Fruit fly (Drosophila melanogaster) whole organism, embryonic: ENCODE data around the gene Rchy1.

Experiments used
- Blimp-1 ChIP-seq: fragments of 200-800 bp; sonication (Bioruptor generic); optimal IDR thresholded peaks from 3 replicates; lab custom pipeline; 2018; ENCODE audit warnings: missing biosample characterization, missing genetic modification characterization, mild to moderate bottlenecking, moderate library complexity, missing genetic modification reagents
- CG12391 ChIP-seq: fragments of 200-800 bp; sonication (Bioruptor generic); optimal IDR thresholded peaks from 3 replicates; lab custom pipeline; 2018; ENCODE audit warnings: missing biosample characterization, mild to moderate bottlenecking, missing genetic modification characterization, moderate library complexity
- CG13123 ChIP-seq: fragments of 200-800 bp; sonication (Bioruptor generic); optimal IDR thresholded peaks from 2 replicates; lab custom pipeline; 2016; ENCODE audit warnings: missing biosample characterization, missing genetic modification characterization
- CG14441 ChIP-seq: fragments of 200-800 bp; sonication (Bioruptor generic); IDR thresholded peaks from 2 replicates; pipeline ENCODE4 v1.3.6; 2022; ENCODE audit warnings: missing biosample characterization, missing genetic modification characterization
- CG14965 ChIP-seq: fragments of 200-800 bp; sonication (Bioruptor generic); optimal IDR thresholded peaks from 2 replicates; lab custom pipeline; 2016; ENCODE audit warnings: missing biosample characterization, missing genetic modification characterization, borderline replicate concordance
- CG15269 ChIP-seq: fragments of 200-800 bp; sonication (Bioruptor generic); optimal IDR thresholded peaks from 2 replicates; lab custom pipeline; 2018; ENCODE audit warnings: missing biosample characterization, mild to moderate bottlenecking, missing genetic modification characterization, moderate library complexity
- CG1529 ChIP-seq: fragments of 200-800 bp; sonication (Bioruptor generic); optimal IDR thresholded peaks from 3 replicates; lab custom pipeline; 2018; ENCODE audit warnings: missing biosample characterization, missing genetic modification characterization
- CG15601 ChIP-seq: fragments of 200-800 bp; sonication (Bioruptor generic); optimal IDR thresholded peaks from 3 replicates; lab custom pipeline; 2019; ENCODE audit warnings: missing biosample characterization, mild to moderate bottlenecking, missing genetic modification characterization, moderate library complexity
- CG2120 ChIP-seq: fragments of 200-800 bp; sonication (Bioruptor generic); optimal IDR thresholded peaks from 3 replicates; lab custom pipeline; 2016; ENCODE audit warnings: missing biosample characterization, missing genetic modification characterization
- CG2202 ChIP-seq: fragments of 200-800 bp; sonication (Bioruptor generic); optimal IDR thresholded peaks from 2 replicates; lab custom pipeline; 2018; ENCODE audit warnings: missing biosample characterization, mild to moderate bottlenecking, missing genetic modification characterization
- CG33213 ChIP-seq: fragments of 200-800 bp; sonication (Bioruptor generic); optimal IDR thresholded peaks from 3 replicates; lab custom pipeline; 2016; ENCODE audit warnings: missing biosample characterization, missing genetic modification characterization
- CG8388 ChIP-seq: fragments of 200-800 bp; sonication (Bioruptor generic); optimal IDR thresholded peaks from 2 replicates; lab custom pipeline; 2019; ENCODE audit warnings: missing biosample characterization, mild to moderate bottlenecking, missing genetic modification characterization, moderate library complexity
- Camta ChIP-seq: fragments of 200-800 bp; sonication (Bioruptor generic); optimal IDR thresholded peaks from 2 replicates; lab custom pipeline; 2016; ENCODE audit warnings: missing biosample characterization, missing genetic modification characterization
- Dad ChIP-seq: fragments of 200-800 bp; sonication (Bioruptor generic); optimal IDR thresholded peaks from 3 replicates; lab custom pipeline; 2016; ENCODE audit warnings: missing biosample characterization, missing genetic modification characterization
- Deaf1 ChIP-seq: fragments of 200-800 bp; optimal IDR thresholded peaks from 3 replicates; lab custom pipeline; 2019; ENCODE audit warnings: missing biosample characterization, mild to moderate bottlenecking, missing genetic modification characterization, moderate library complexity
- E2f1 ChIP-seq: fragments of 200-800 bp; sonication (Bioruptor generic); IDR thresholded peaks from 2 replicates; pipeline ENCODE4 v1.3.6; 2022; ENCODE audit warnings: missing biosample characterization, missing genetic modification characterization
- Eip74EF ChIP-seq, 2 experiments: fragments of 200-800 bp in 1 of 2; fragments of >200 bp in 1 of 2; sonication (Bioruptor generic) in 1 of 2; optimal IDR thresholded peaks; 2 replicates each; lab custom pipeline; 2017 to 2019; ENCODE audit warnings: missing biosample characterization in 2 of 2, missing genetic modification characterization in 2 of 2, mild to moderate bottlenecking in 1 of 2, moderate library complexity in 1 of 2
- HHEX ChIP-seq: fragments of 200-800 bp; sonication (Bioruptor generic); optimal IDR thresholded peaks from 3 replicates; lab custom pipeline; 2017; ENCODE audit warnings: missing biosample characterization, mild to moderate bottlenecking, missing genetic modification characterization, missing genetic modification reagents
- HLH54F ChIP-seq: fragments of 200-800 bp; sonication (Bioruptor generic); optimal IDR thresholded peaks from 3 replicates; lab custom pipeline; 2016; ENCODE audit warnings: missing biosample characterization, missing genetic modification characterization
- Hmr ChIP-seq: fragments of 200-800 bp; sonication (Bioruptor generic); optimal IDR thresholded peaks from 3 replicates; lab custom pipeline; 2017; ENCODE audit warnings: mild to moderate bottlenecking, missing biosample characterization, missing genetic modification reagents, missing genetic modification characterization
- Hsf ChIP-seq: fragments of 200-800 bp; sonication (Bioruptor generic); optimal IDR thresholded peaks from 3 replicates; lab custom pipeline; 2016; ENCODE audit warnings: missing biosample characterization, missing genetic modification characterization
- Kr ChIP-seq: fragments of 200-800 bp; sonication (Bioruptor generic); optimal IDR thresholded peaks from 2 replicates; lab custom pipeline; 2017; ENCODE audit warnings: missing biosample characterization, mild to moderate bottlenecking, missing genetic modification characterization
- MTF-1 ChIP-seq: fragments of 200-800 bp; sonication (Bioruptor generic); optimal IDR thresholded peaks from 2 replicates; lab custom pipeline; 2018; ENCODE audit warnings: missing biosample characterization, mild to moderate bottlenecking, missing genetic modification characterization, borderline replicate concordance
- Meics ChIP-seq: fragments of 200-800 bp; sonication (Bioruptor generic); optimal IDR thresholded peaks from 2 replicates; lab custom pipeline; 2017; ENCODE audit warnings: missing biosample characterization, mild to moderate bottlenecking, missing genetic modification characterization
- Mrtf ChIP-seq: fragments of 200-800 bp; sonication (Bioruptor generic); IDR thresholded peaks from 3 replicates; pipeline ENCODE4 v1.3.6; 2022; ENCODE audit warnings: missing biosample characterization, missing genetic modification characterization
- Neu2 ChIP-seq: fragments of 200-800 bp; sonication (Bioruptor generic); optimal IDR thresholded peaks from 3 replicates; lab custom pipeline; 2016; ENCODE audit warnings: missing biosample characterization, missing genetic modification characterization, borderline replicate concordance
- Rfx ChIP-seq: fragments of 200-800 bp; sonication (Bioruptor generic); IDR thresholded peaks from 2 replicates; pipeline ENCODE4 v1.3.6; 2022; ENCODE audit warnings: missing biosample characterization, missing genetic modification characterization
- Sox100B ChIP-seq: fragments of 200-800 bp; sonication (Bioruptor generic); optimal IDR thresholded peaks from 3 replicates; lab custom pipeline; 2018; ENCODE audit warnings: missing biosample characterization, mild to moderate bottlenecking, missing genetic modification characterization
- Spps ChIP-seq: fragments of 200-800 bp; sonication (Bioruptor generic); optimal IDR thresholded peaks from 2 replicates; lab custom pipeline; 2018; ENCODE audit warnings: missing biosample characterization, mild to moderate bottlenecking, missing genetic modification characterization
- Tbp ChIP-seq: fragments of >200 bp; optimal IDR thresholded peaks from 2 replicates; lab custom pipeline; 2018; ENCODE audit warnings: missing biosample characterization, missing genetic modification characterization
- ase ChIP-seq: fragments of 200-800 bp; sonication (Bioruptor generic); IDR thresholded peaks from 3 replicates; pipeline ENCODE4 v1.3.6; 2022; ENCODE audit warnings: missing biosample characterization, missing genetic modification characterization
- danr ChIP-seq: fragments of 200-800 bp; sonication (Bioruptor generic); IDR thresholded peaks from 2 replicates; pipeline ENCODE4 v1.3.6; 2022; ENCODE audit warnings: missing biosample characterization, missing genetic modification characterization
- esg ChIP-seq: fragments of 200-800 bp; sonication (Bioruptor generic); conservative IDR thresholded peaks from 2 replicates; pipeline ENCODE4 v1.3.6; 2022; ENCODE audit warnings: missing biosample characterization, missing genetic modification characterization
- eve ChIP-seq, 2 experiments: fragments of >200 bp; optimal IDR thresholded peaks; 2 replicates each; lab custom pipeline; 2017; ENCODE audit warnings: missing biosample characterization in 2 of 2, missing genetic modification characterization in 2 of 2
- fd96Cb ChIP-seq: fragments of 200-800 bp; sonication (Bioruptor generic); optimal IDR thresholded peaks from 2 replicates; lab custom pipeline; 2018; ENCODE audit warnings: missing biosample characterization, mild to moderate bottlenecking, missing genetic modification characterization, moderate library complexity
- gcm2 ChIP-seq: fragments of 200-800 bp; sonication (Bioruptor generic); optimal IDR thresholded peaks from 2 replicates; lab custom pipeline; 2016; ENCODE audit warnings: missing biosample characterization, missing genetic modification characterization
- grn ChIP-seq: fragments of 200-800 bp; sonication (Bioruptor generic); optimal IDR thresholded peaks from 3 replicates; lab custom pipeline; 2017; ENCODE audit warnings: missing biosample characterization, missing genetic modification characterization
- ham ChIP-seq: fragments of 200-800 bp; sonication (Bioruptor generic); IDR thresholded peaks from 2 replicates; pipeline ENCODE4 v1.3.6; 2022; ENCODE audit warnings: missing biosample characterization, missing genetic modification characterization
- jigr1 ChIP-seq: fragments of 200-800 bp; sonication (Bioruptor generic); IDR thresholded peaks from 3 replicates; pipeline ENCODE4 v1.3.6; 2022; ENCODE audit warnings: missing biosample characterization, missing genetic modification characterization
- onecut ChIP-seq: fragments of 200-800 bp; sonication (Bioruptor generic); IDR thresholded peaks from 2 replicates; pipeline ENCODE4 v1.3.6; 2022; ENCODE audit warnings: missing biosample characterization, missing genetic modification characterization
- org-1 ChIP-seq: fragments of 200-800 bp; sonication (Bioruptor generic); optimal IDR thresholded peaks from 2 replicates; lab custom pipeline; 2017; ENCODE audit warnings: missing biosample characterization, missing genetic modification characterization
- p53 ChIP-seq: fragments of 200-800 bp; sonication (Bioruptor generic); optimal IDR thresholded peaks from 2 replicates; lab custom pipeline; 2016; ENCODE audit warnings: missing biosample characterization, missing genetic modification characterization
- pum ChIP-seq: fragments of 200-800 bp; sonication (Bioruptor generic); optimal IDR thresholded peaks from 2 replicates; lab custom pipeline; 2016; ENCODE audit warnings: missing biosample characterization, missing genetic modification characterization
- row ChIP-seq: fragments of 200-800 bp; sonication (Bioruptor generic); IDR thresholded peaks from 3 replicates; pipeline ENCODE4 v1.3.6; 2022; ENCODE audit warnings: missing biosample characterization, missing genetic modification characterization
- shn ChIP-seq: fragments of 200-800 bp; sonication (Bioruptor generic); optimal IDR thresholded peaks from 3 replicates; lab custom pipeline; 2016; ENCODE audit warnings: missing biosample characterization, missing genetic modification characterization
- slp2 ChIP-seq: fragments of 200-800 bp; sonication (Bioruptor generic); optimal IDR thresholded peaks from 2 replicates; lab custom pipeline; 2016; ENCODE audit warnings: missing biosample characterization, missing genetic modification characterization
- stc ChIP-seq: fragments of 200-800 bp; sonication (Bioruptor generic); IDR thresholded peaks from 2 replicates; pipeline ENCODE4 v1.3.6; 2022; ENCODE audit warnings: missing biosample characterization, missing genetic modification characterization
- unpg ChIP-seq: fragments of 200-800 bp; sonication (Bioruptor generic); optimal IDR thresholded peaks from 3 replicates; lab custom pipeline; 2018; ENCODE audit warnings: missing biosample characterization, mild to moderate bottlenecking, missing genetic modification characterization, moderate library complexity
- zfh2 ChIP-seq: fragments of 200-800 bp; sonication (Bioruptor generic); optimal IDR thresholded peaks from 2 replicates; lab custom pipeline; 2016; ENCODE audit warnings: missing biosample characterization, missing genetic modification characterization

Gene Rchy1

dm6 chr2L:6473076-6474037, 7.9 kb upstream of the Rchy1 start, which contains the start of gene mmy (continued):
- TF ChIP-seq Mrtf (GFP tag; lab: Robert Waterston, UW) (no peak), MTF-1 (GFP tag; lab: Kevin White, UChicago) (no peak), CG13123 (GFP tag; lab: Kevin White, UChicago) (no peak), CG15269 (tag; lab: Kevin White, UChicago) (peak; percentile 72), ham (no peak), CG8388 (GFP tag; lab: Kevin White, UChicago) (peak; percentile 78), CG12391 (peak; percentile 67), CG14441 (0 out of 2 replicates have a peak, but pooled peaks have one; percentile 24), stc (GFP tag; lab: Robert Waterston, UW) (peak; percentile 63), onecut (GFP tag; lab: Robert Waterston, UW) (peak; percentile 94), Deaf1 (tag; lab: Kevin White, UChicago) (peak; percentile 24), pum (no peak), grn (peak; percentile 72), eve (GFP tag; optimal IDR thresholded peaks at IDR 0.05; lab: Kevin White, UChicago) (no peak), esg (GFP tag; lab: Robert Waterston, UW) (peak; percentile 52; the same call in 1 of the 2 replicates), CG14965 (GFP tag; lab: Kevin White, UChicago) (no peak), slp2 (GFP tag; lab: Kevin White, UChicago) (no peak), jigr1 (GFP tag; lab: Robert Waterston, UW) (no peak; the same call in 2 of the 3 replicates), Eip74EF (GFP tag; optimal IDR thresholded peaks at IDR 0.05; lab: Kevin White, UChicago) (peak in 1 of 2 experiments; percentile 12), zfh2 (GFP tag; lab: Kevin White, UChicago) (no peak), Neu2 (no peak), CG15601 (tag; lab: Kevin White, UChicago) (no peak), p53 (GFP tag; lab: Kevin White, UChicago) (no peak), danr (GFP tag; lab: Robert Waterston, UW) (no peak), org-1 (GFP tag; lab: Kevin White, UChicago) (peak; percentile 4), Camta (GFP tag; lab: Kevin White, UChicago) (no peak), Meics (GFP tag; lab: Kevin White, UChicago) (peak; percentile 46), CG2120 (GFP tag; lab: Kevin White, UChicago) (peak; percentile 37), Spps (tag; lab: Kevin White, UChicago) (no peak), Kr (GFP tag; lab: Kevin White, UChicago) (no peak), HLH54F (GFP tag; lab: Kevin White, UChicago) (peak; percentile 32), HHEX (GFP tag; lab: Kevin White, UChicago) (peak; percentile 8), Rfx (GFP tag; lab: Robert Waterston, UW) (peak; percentile 40; the same call in 1 of the 2 replicates), CG33213 (GFP tag; lab: Kevin White, UChicago) (peak; percentile 53), ase (no peak), CG2202 (tag; lab: Kevin White, UChicago) (no peak), Dad (peak; percentile 59), row (GFP tag; lab: Robert Waterston, UW) (peak; percentile 74), E2f1 (GFP tag; lab: Robert Waterston, UW) (no peak; the same call in 1 of the 2 replicates), Blimp-1 (peak; percentile 43), Hmr (peak; percentile 56), Tbp (GFP tag; lab: Kevin White, UChicago) (no peak), fd96Cb (peak; percentile 47), CG1529 (GFP tag; lab: Kevin White, UChicago) (peak; percentile 6), Sox100B (GFP tag; lab: Kevin White, UChicago) (peak; percentile 39), Hsf (GFP tag; lab: Kevin White, UChicago) (peak; percentile 1), unpg (peak; percentile 60), gcm2 (GFP tag; lab: Kevin White, UChicago) (no peak), shn (peak; percentile 48)
